Worm (Caenorhabditis elegans): ENCODE data around the gene Y111B2A.12.

DNA sequence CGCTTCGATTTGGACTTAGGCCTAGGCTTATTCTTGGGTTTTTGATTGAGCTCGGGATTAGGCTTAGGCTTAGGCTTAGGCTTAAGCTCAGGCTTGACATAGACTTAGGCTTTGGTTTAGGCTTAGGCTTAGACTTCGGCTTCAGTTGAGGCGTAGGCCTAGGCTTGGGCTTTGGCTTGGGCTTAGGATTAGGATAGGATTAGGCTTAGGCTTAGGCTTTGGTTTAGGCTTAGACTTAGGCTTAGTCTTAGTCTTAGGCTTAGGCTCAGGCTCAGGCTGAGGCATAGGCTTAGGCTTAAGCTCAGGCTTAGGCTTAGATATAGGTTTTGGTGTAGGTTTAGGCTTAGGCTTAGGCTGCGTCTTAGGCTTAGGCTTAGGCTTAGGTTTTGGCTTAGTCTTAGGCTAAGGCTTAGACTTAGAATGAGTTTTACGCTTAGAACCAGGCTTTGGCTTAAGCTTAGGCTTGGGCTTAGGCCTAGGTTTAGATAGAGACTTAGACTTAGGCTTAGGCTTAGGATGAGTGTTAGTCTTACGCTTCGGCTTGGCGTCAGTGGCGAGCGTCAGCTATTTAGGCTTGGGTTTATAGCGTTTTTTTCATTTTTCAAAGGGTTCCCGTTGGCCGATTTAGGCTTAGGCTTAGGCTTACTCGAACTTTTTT lies 33.6 kb downstream of the Y111B2A.12 start:
- no peak for TF ChIP-seq dao-5 (tag; optimal IDR thresholded peaks at IDR 0.05)
- no peak for TF ChIP-seq him-1 (tag; optimal IDR thresholded peaks at IDR 0.05)

Measured in whole organism, L4/young adult.